Fruit fly (Drosophila melanogaster): ENCODE measurements around the gene Ucp4B.

The Ucp4B gene

DNA sequence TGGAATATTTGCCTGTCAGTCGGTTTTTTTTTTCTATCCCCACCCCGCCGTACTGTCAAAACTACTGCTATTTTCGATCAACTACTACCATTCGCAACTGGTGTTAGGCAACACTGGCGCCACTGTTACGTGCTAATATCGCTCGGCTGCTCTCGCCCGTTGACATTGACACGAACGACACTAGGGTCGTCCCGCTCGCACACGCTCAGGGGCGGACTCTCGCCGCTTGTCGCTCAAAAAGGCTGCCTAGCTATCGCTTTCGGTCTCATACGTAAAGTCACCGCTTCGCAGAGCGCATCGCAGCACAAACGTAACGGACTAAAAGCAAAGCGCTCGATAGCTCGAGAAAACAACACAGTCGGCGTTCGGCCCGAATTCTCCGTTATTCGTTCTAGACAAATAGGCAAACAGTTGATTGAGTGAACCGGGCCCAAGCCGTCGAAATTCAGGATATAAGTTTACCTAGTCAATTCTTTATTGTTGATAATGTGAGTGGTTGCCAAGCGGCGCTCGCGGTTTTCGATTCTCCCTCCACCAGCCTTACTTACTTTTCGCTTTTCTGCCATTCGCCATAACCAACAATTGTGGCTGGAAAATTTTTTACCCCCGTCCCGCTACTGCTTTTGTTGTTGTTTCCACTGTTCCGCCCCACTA is 12.8 kb downstream of the Ucp4B start (continued):
- TF ChIP-seq schlank (tag; optimal IDR thresholded peaks at IDR 0.05) (no peak), mld (GFP tag; IDR thresholded peaks at IDR 0.05; ENCODE audit: partially characterized antibody) (no peak), TFAM (GFP tag; optimal IDR thresholded peaks at IDR 0.05) (no peak), E2f2 (GFP tag; IDR thresholded peaks at IDR 0.05) (no peak), CG15696 (tag; optimal IDR thresholded peaks at IDR 0.05) (no peak), ken (GFP tag; IDR thresholded peaks at IDR 0.05) (no peak), CG17385 (GFP tag; optimal IDR thresholded peaks at IDR 0.05) (peak; percentile 4), crp (GFP tag; optimal IDR thresholded peaks at IDR 0.05) (no peak), CG12942 (GFP tag; optimal IDR thresholded peaks at IDR 0.05) (no peak), lmd (GFP tag; IDR thresholded peaks at IDR 0.05) (no peak), CG13775 (GFP tag; optimal IDR thresholded peaks at IDR 0.05) (no peak), CG4707 (GFP tag; optimal IDR thresholded peaks at IDR 0.05) (peak; percentile 5), phol (tag; optimal IDR thresholded peaks at IDR 0.05) (no peak), Oaz (GFP tag; IDR thresholded peaks at IDR 0.05) (no peak), ham (GFP tag; IDR thresholded peaks at IDR 0.05) (no peak), CG11723 (GFP tag; optimal IDR thresholded peaks at IDR 0.05) (peak; percentile 45), hb (GFP tag; IDR thresholded peaks at IDR 0.05; ENCODE audit: partially characterized antibody) (no peak), prd (optimal IDR thresholded peaks at IDR 0.05) (no peak), prd (GFP tag; IDR thresholded peaks at IDR 0.05) (no peak), CG6689 (GFP tag; IDR thresholded peaks at IDR 0.05) (no peak), CG9932 (GFP tag; IDR thresholded peaks at IDR 0.05) (no peak), Neu2 (GFP tag; optimal IDR thresholded peaks at IDR 0.05; ENCODE audit: borderline replicate concordance) (no peak), CG33213 (GFP tag; optimal IDR thresholded peaks at IDR 0.05) (no peak), Pdp1 (GFP tag; optimal IDR thresholded peaks at IDR 0.05) (peak in 1 of 2 experiments; percentile 98), CG10654 (GFP tag; optimal IDR thresholded peaks at IDR 0.05) (no peak), insv (GFP tag; optimal IDR thresholded peaks at IDR 0.05) (peak in 1 of 2 experiments; percentile 62), jing (GFP tag; optimal IDR thresholded peaks at IDR 0.05) (no peak), CG9609 (GFP tag; optimal IDR thresholded peaks at IDR 0.05) (peak; percentile 13), gcm2 (GFP tag; optimal IDR thresholded peaks at IDR 0.05) (no peak), slp2 (GFP tag; optimal IDR thresholded peaks at IDR 0.05) (no peak), CG7928 (GFP tag; optimal IDR thresholded peaks at IDR 0.05) (peak; percentile 20), CG4854 (GFP tag; optimal IDR thresholded peaks at IDR 0.05) (no peak), unc-4 (GFP tag; IDR thresholded peaks at IDR 0.05; ENCODE audit: partially characterized antibody) (no peak), CG31388 (GFP tag; optimal IDR thresholded peaks at IDR 0.05) (no peak), CG11093 (GFP tag; IDR thresholded peaks at IDR 0.05) (no peak), CG4360 (GFP tag; IDR thresholded peaks at IDR 0.05) (no peak), bcd (GFP tag; optimal IDR thresholded peaks at IDR 0.05) (no peak), Fer3 (tag; optimal IDR thresholded peaks at IDR 0.05) (peak; percentile 12), CG6791 (GFP tag; IDR thresholded peaks at IDR 0.05; ENCODE audit: partially characterized antibody) (no peak), tup (GFP tag; optimal IDR thresholded peaks at IDR 0.05) (no peak), grau (tag; optimal IDR thresholded peaks at IDR 0.05) (peak; percentile 42), wdn (GFP tag; IDR thresholded peaks at IDR 0.05) (no peak), gsb-n (tag; optimal IDR thresholded peaks at IDR 0.05) (peak; percentile 13), HHEX (GFP tag; optimal IDR thresholded peaks at IDR 0.05) (no peak), cg (GFP tag; optimal IDR thresholded peaks at IDR 0.05) (no peak), CG8944 (GFP tag; optimal IDR thresholded peaks at IDR 0.05) (no peak), emc (GFP tag; optimal IDR thresholded peaks at IDR 0.05) (no peak), B-H2 (GFP tag; optimal IDR thresholded peaks at IDR 0.05) (peak; percentile 54), sqz (GFP tag; optimal IDR thresholded peaks at IDR 0.05) (peak; percentile 8), CG14710 (tag; optimal IDR thresholded peaks at IDR 0.05) (peak; percentile 43)

Data from whole organism, embryonic.